Fruit fly (Drosophila melanogaster) whole organism, embryonic: ENCODE data around the gene cype.

Experiments used
- Asciz ChIP-seq: fragments of 200-800 bp; sonication (Bioruptor generic); optimal IDR thresholded peaks from 2 replicates; lab custom pipeline; 2017; ENCODE audit warnings: missing biosample characterization, mild to moderate bottlenecking, missing genetic modification characterization, missing genetic modification reagents
- CG11247 ChIP-seq: fragments of 200-800 bp; sonication (Bioruptor generic); IDR thresholded peaks from 2 replicates; pipeline ENCODE4 v1.3.6; 2022; ENCODE audit warnings: missing biosample characterization, missing genetic modification characterization
- CG11456 ChIP-seq: fragments of 200-800 bp; sonication (Bioruptor generic); IDR thresholded peaks from 3 replicates; pipeline ENCODE4 v1.3.6; 2022; ENCODE audit warnings: missing biosample characterization, missing genetic modification characterization
- CG12236 ChIP-seq: fragments of 200-800 bp; sonication (Bioruptor generic); optimal IDR thresholded peaks from 2 replicates; lab custom pipeline; 2016; ENCODE audit warnings: missing biosample characterization, missing genetic modification characterization
- CG14710 ChIP-seq: fragments of 200-800 bp; sonication (Bioruptor generic); optimal IDR thresholded peaks from 3 replicates; lab custom pipeline; 2019; ENCODE audit warnings: missing biosample characterization, mild to moderate bottlenecking, missing genetic modification characterization, moderate library complexity
- CG15269 ChIP-seq: fragments of 200-800 bp; sonication (Bioruptor generic); optimal IDR thresholded peaks from 2 replicates; lab custom pipeline; 2018; ENCODE audit warnings: missing biosample characterization, mild to moderate bottlenecking, missing genetic modification characterization, moderate library complexity
- CG18262 ChIP-seq: fragments of 200-800 bp; optimal IDR thresholded peaks from 3 replicates; lab custom pipeline; 2019; ENCODE audit warnings: missing biosample characterization, mild to moderate bottlenecking, missing genetic modification characterization, moderate library complexity
- CG2889 ChIP-seq: fragments of 200-800 bp; sonication (Bioruptor generic); IDR thresholded peaks from 3 replicates; pipeline ENCODE4 v1.3.6; 2022; ENCODE audit warnings: missing biosample characterization, missing genetic modification characterization
- CG34422 ChIP-seq: fragments of 200-800 bp; sonication (Bioruptor generic); IDR thresholded peaks from 3 replicates; pipeline ENCODE4 v1.3.6; 2022; ENCODE audit warnings: missing biosample characterization, missing genetic modification characterization
- CG6654 ChIP-seq: fragments of 200-800 bp; sonication (Bioruptor generic); optimal IDR thresholded peaks from 2 replicates; lab custom pipeline; 2017; ENCODE audit warnings: missing biosample characterization, mild to moderate bottlenecking, missing genetic modification characterization
- CG7372 ChIP-seq: fragments of 200-800 bp; sonication (Bioruptor generic); IDR thresholded peaks from 2 replicates; pipeline ENCODE4 v1.3.6; 2022; ENCODE audit warnings: missing biosample characterization, missing genetic modification characterization
- CG7839 ChIP-seq: fragments of 200-800 bp; sonication (Bioruptor generic); optimal IDR thresholded peaks from 3 replicates; lab custom pipeline; 2018; ENCODE audit warnings: missing biosample characterization, mild to moderate bottlenecking, missing genetic modification characterization, moderate library complexity
- Camta ChIP-seq: fragments of 200-800 bp; sonication (Bioruptor generic); optimal IDR thresholded peaks from 2 replicates; lab custom pipeline; 2016; ENCODE audit warnings: missing biosample characterization, missing genetic modification characterization
- CrebB ChIP-seq: fragments of 200-800 bp; sonication (Bioruptor generic); optimal IDR thresholded peaks from 3 replicates; lab custom pipeline; 2018; ENCODE audit warnings: missing biosample characterization, mild to moderate bottlenecking, missing genetic modification characterization
- D19A ChIP-seq: fragments of 200-800 bp; optimal IDR thresholded peaks from 3 replicates; lab custom pipeline; 2019; ENCODE audit warnings: missing biosample characterization, mild to moderate bottlenecking, missing genetic modification characterization, moderate library complexity
- Deaf1 ChIP-seq: fragments of 200-800 bp; optimal IDR thresholded peaks from 3 replicates; lab custom pipeline; 2019; ENCODE audit warnings: missing biosample characterization, mild to moderate bottlenecking, missing genetic modification characterization, moderate library complexity
- Drgx ChIP-seq: fragments of 200-800 bp; sonication (Bioruptor generic); IDR thresholded peaks from 2 replicates; pipeline ENCODE4 v1.3.6; 2022; ENCODE audit warnings: missing biosample characterization, missing genetic modification characterization
- ERR ChIP-seq: fragments of 200-800 bp; sonication (Bioruptor generic); optimal IDR thresholded peaks from 2 replicates; lab custom pipeline; 2016; ENCODE audit warnings: missing biosample characterization, missing genetic modification characterization
- Fer1 ChIP-seq: fragments of 200-800 bp; sonication (Bioruptor generic); optimal IDR thresholded peaks from 2 replicates; lab custom pipeline; 2017; ENCODE audit warnings: missing biosample characterization, mild to moderate bottlenecking, missing genetic modification characterization
- H2.0 ChIP-seq: fragments of 200-800 bp; sonication (Bioruptor generic); IDR thresholded peaks from 2 replicates; pipeline ENCODE4 v1.3.6; 2022; ENCODE audit warnings: missing biosample characterization, missing genetic modification characterization
- MBD-R2 ChIP-seq: fragments of 200-800 bp; sonication (Bioruptor generic); IDR thresholded peaks from 2 replicates; pipeline ENCODE4 v1.3.6; 2022; ENCODE audit warnings: missing biosample characterization, missing genetic modification characterization
- NFAT ChIP-seq: fragments of 200-800 bp; sonication (Bioruptor generic); IDR thresholded peaks from 2 replicates; pipeline ENCODE4 v1.3.6; 2022; ENCODE audit warnings: missing biosample characterization, missing genetic modification characterization
- PHDP ChIP-seq: fragments of 200-800 bp; sonication (Bioruptor generic); optimal IDR thresholded peaks from 3 replicates; lab custom pipeline; 2018; ENCODE audit warnings: missing biosample characterization, mild to moderate bottlenecking, missing genetic modification characterization, moderate library complexity
- Poxn ChIP-seq: fragments of 200-800 bp; sonication (Bioruptor generic); IDR thresholded peaks from 2 replicates; pipeline ENCODE4 v1.3.6; 2022; ENCODE audit warnings: missing biosample characterization, missing genetic modification characterization
- Rx ChIP-seq: fragments of 200-800 bp; sonication (Bioruptor generic); IDR thresholded peaks from 2 replicates; pipeline ENCODE4 v1.3.6; 2022; ENCODE audit warnings: missing biosample characterization, missing genetic modification characterization
- Side ChIP-seq: fragments of 200-800 bp; sonication (Bioruptor generic); optimal IDR thresholded peaks from 2 replicates; lab custom pipeline; 2016; ENCODE audit warnings: missing biosample characterization, missing genetic modification characterization
- Sox100B ChIP-seq: fragments of 200-800 bp; sonication (Bioruptor generic); optimal IDR thresholded peaks from 3 replicates; lab custom pipeline; 2018; ENCODE audit warnings: missing biosample characterization, mild to moderate bottlenecking, missing genetic modification characterization
- abd-A ChIP-seq: fragments of 200-800 bp; sonication (Bioruptor generic); optimal IDR thresholded peaks from 3 replicates; lab custom pipeline; 2019; ENCODE audit warnings: missing biosample characterization, mild to moderate bottlenecking, missing genetic modification characterization, moderate library complexity
- ara ChIP-seq: fragments of 200-800 bp; sonication (Bioruptor generic); IDR thresholded peaks from 2 replicates; pipeline ENCODE4 v1.3.6; 2022; ENCODE audit warnings: missing biosample characterization, missing genetic modification characterization
- caup ChIP-seq: fragments of 200-800 bp; sonication (Bioruptor generic); optimal IDR thresholded peaks from 3 replicates; lab custom pipeline; 2017; ENCODE audit warnings: missing biosample characterization, mild to moderate bottlenecking, missing genetic modification characterization, moderate library complexity; ENCODE audit not compliant: severe bottlenecking
- cwo ChIP-seq: fragments of 200-800 bp; sonication (Bioruptor generic); optimal IDR thresholded peaks from 3 replicates; lab custom pipeline; 2017; ENCODE audit warnings: missing biosample characterization, missing genetic modification characterization, mild to moderate bottlenecking, moderate library complexity, missing genetic modification reagents
- dysf ChIP-seq: fragments of 200-800 bp; sonication (Bioruptor generic); IDR thresholded peaks from 3 replicates; pipeline ENCODE4 v1.3.6; 2022; ENCODE audit warnings: missing biosample characterization, missing genetic modification characterization
- fu2 ChIP-seq: fragments of 200-800 bp; sonication (Bioruptor generic); optimal IDR thresholded peaks from 2 replicates; lab custom pipeline; 2016; ENCODE audit warnings: missing biosample characterization, missing genetic modification characterization
- gt ChIP-seq: fragments of 200-800 bp; sonication (Bioruptor generic); IDR thresholded peaks from 2 replicates; pipeline ENCODE4 v1.3.6; 2022; ENCODE audit warnings: missing biosample characterization, missing genetic modification characterization
- ham ChIP-seq: fragments of 200-800 bp; sonication (Bioruptor generic); IDR thresholded peaks from 2 replicates; pipeline ENCODE4 v1.3.6; 2022; ENCODE audit warnings: missing biosample characterization, missing genetic modification characterization
- jigr1 ChIP-seq: fragments of 200-800 bp; sonication (Bioruptor generic); IDR thresholded peaks from 3 replicates; pipeline ENCODE4 v1.3.6; 2022; ENCODE audit warnings: missing biosample characterization, missing genetic modification characterization
- jumu ChIP-seq: fragments of 200-800 bp; sonication (Bioruptor generic); optimal IDR thresholded peaks from 3 replicates; lab custom pipeline; 2016; ENCODE audit warnings: missing biosample characterization, missing genetic modification characterization
- mirr ChIP-seq: fragments of 200-800 bp; sonication (Bioruptor generic); optimal IDR thresholded peaks from 3 replicates; lab custom pipeline; 2018; ENCODE audit warnings: missing biosample characterization, mild to moderate bottlenecking, missing genetic modification characterization
- phol ChIP-seq: fragments of 200-800 bp; sonication (Bioruptor generic); optimal IDR thresholded peaks from 3 replicates; lab custom pipeline; 2018; ENCODE audit warnings: missing biosample characterization, mild to moderate bottlenecking, missing genetic modification characterization, moderate library complexity
- pros ChIP-seq: fragments of 200-800 bp; sonication (Bioruptor generic); optimal IDR thresholded peaks from 3 replicates; lab custom pipeline; 2019; ENCODE audit warnings: missing biosample characterization, mild to moderate bottlenecking, missing genetic modification characterization, moderate library complexity
- stc ChIP-seq: fragments of 200-800 bp; sonication (Bioruptor generic); IDR thresholded peaks from 2 replicates; pipeline ENCODE4 v1.3.6; 2022; ENCODE audit warnings: missing biosample characterization, missing genetic modification characterization
- vfl ChIP-seq: fragments of 200-800 bp; sonication (Bioruptor generic); optimal IDR thresholded peaks from 2 replicates; lab custom pipeline; 2016; ENCODE audit warnings: missing biosample characterization, missing genetic modification characterization
- z ChIP-seq: fragments of 200-800 bp; sonication (Bioruptor generic); IDR thresholded peaks from 3 replicates; pipeline ENCODE4 v1.3.6; 2022; ENCODE audit warnings: missing biosample characterization, missing genetic modification characterization
- zf30C ChIP-seq: fragments of 200-800 bp; sonication (Bioruptor generic); optimal IDR thresholded peaks from 3 replicates; lab custom pipeline; 2018; ENCODE audit warnings: missing biosample characterization, mild to moderate bottlenecking, missing genetic modification characterization

The cype gene

dm6 chr2L:5303044-5303904, 23.8 kb upstream of the cype start (continued):
- TF ChIP-seq CG34422 (GFP tag; lab: Robert Waterston, UW) (no peak), ham (0 out of 2 replicates have a peak, but pooled peaks have one; percentile 11), CG6654 (GFP tag; lab: Kevin White, UChicago) (peak; percentile 0), CG11247 (GFP tag; lab: Robert Waterston, UW) (no peak), CG2889 (GFP tag; lab: Robert Waterston, UW) (no peak), Camta (GFP tag; lab: Kevin White, UChicago) (peak; percentile 10), jigr1 (GFP tag; lab: Robert Waterston, UW) (no peak), CrebB (tag; lab: Kevin White, UChicago) (no peak), cwo (GFP tag; lab: Kevin White, UChicago) (peak; percentile 82), Rx (GFP tag; lab: Robert Waterston, UW) (no peak), gt (GFP tag; lab: Robert Waterston, UW) (no peak), jumu (GFP tag; lab: Kevin White, UChicago) (no peak), CG11456 (GFP tag; lab: Robert Waterston, UW) (no peak), Sox100B (GFP tag; lab: Kevin White, UChicago) (peak; percentile 11), abd-A (no peak), Poxn (GFP tag; lab: Robert Waterston, UW) (no peak), Asciz (GFP tag; lab: Kevin White, UChicago) (peak; percentile 37), dysf (GFP tag; lab: Robert Waterston, UW) (0 out of 3 replicates have a peak, but pooled peaks have one; percentile 22), Side (GFP tag; lab: Kevin White, UChicago) (no peak), ara (peak; percentile 42; the same call in 1 of the 2 replicates), CG15269 (peak; percentile 8), CG14710 (tag; lab: Kevin White, UChicago) (peak; percentile 10), CG7372 (GFP tag; lab: Robert Waterston, UW) (peak; percentile 93), CG12236 (GFP tag; lab: Kevin White, UChicago) (no peak), CG18262 (tag; lab: Kevin White, UChicago) (peak; percentile 16), mirr (GFP tag; lab: Kevin White, UChicago) (peak; percentile 0), PHDP (tag; lab: Kevin White, UChicago) (no peak), D19A (tag; lab: Kevin White, UChicago) (no peak), Fer1 (peak; percentile 19), stc (GFP tag; lab: Robert Waterston, UW) (no peak), phol (tag; lab: Kevin White, UChicago) (peak; percentile 19), MBD-R2 (no peak), Drgx (GFP tag; lab: Robert Waterston, UW) (peak; percentile 34; the same call in 1 of the 2 replicates), z (no peak), NFAT (GFP tag; lab: Robert Waterston, UW) (no peak), ERR (GFP tag; lab: Kevin White, UChicago) (no peak), fu2 (GFP tag; lab: Kevin White, UChicago) (no peak), H2.0 (no peak), caup (GFP tag; lab: Kevin White, UChicago) (no peak), Deaf1 (tag; lab: Kevin White, UChicago) (peak; percentile 15), zf30C (GFP tag; lab: Kevin White, UChicago) (no peak), pros (GFP tag; lab: Kevin White, UChicago) (no peak), vfl (no peak), CG7839 (tag; lab: Kevin White, UChicago) (peak; percentile 6)
